Fruit fly (Drosophila melanogaster): ENCODE data around the gene dgt4.

dgt4 gene

DNA sequence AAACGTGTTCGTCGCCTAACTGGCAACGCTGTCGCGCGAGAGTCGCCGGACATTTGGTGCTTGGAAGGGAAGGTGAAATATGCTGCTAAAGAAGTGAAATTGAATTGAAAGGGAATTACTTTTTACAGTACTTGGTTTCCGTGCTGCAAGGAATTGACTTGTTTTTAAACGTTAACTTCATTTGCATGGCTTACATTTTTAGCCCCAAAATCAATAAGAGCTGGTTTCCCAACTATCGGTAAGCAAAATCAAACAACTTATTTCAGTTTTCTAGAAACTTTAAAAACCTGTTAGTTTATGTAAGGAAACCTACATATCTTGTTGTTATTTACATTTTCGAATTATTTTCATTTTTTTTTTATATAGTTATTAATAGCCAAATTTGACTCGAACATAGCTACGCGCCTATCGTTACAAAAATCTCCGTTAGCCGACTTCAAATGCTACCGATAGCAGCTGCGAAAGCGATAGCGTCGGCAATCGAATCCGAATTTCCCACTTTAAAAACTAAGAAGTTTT lies at the start of gene dgt4, which contains the start of gene Nsun2 (continued):
- TF ChIP-seq CG2712 (tag; optimal IDR thresholded peaks at IDR 0.05) (peak; percentile 15), CG12391 (tag; optimal IDR thresholded peaks at IDR 0.05) (peak; percentile 21), CG10959 (GFP tag; IDR thresholded peaks at IDR 0.05) (no peak), D19B (GFP tag; optimal IDR thresholded peaks at IDR 0.05) (no peak), tin (GFP tag; optimal IDR thresholded peaks at IDR 0.05) (peak; percentile 4), Dref (GFP tag; IDR thresholded peaks at IDR 0.05) (peak; percentile 64), mirr (GFP tag; optimal IDR thresholded peaks at IDR 0.05) (no peak), CG6765 (GFP tag; optimal IDR thresholded peaks at IDR 0.05) (no peak), ftz-f1 (GFP tag; optimal IDR thresholded peaks at IDR 0.05) (no peak), NK7.1 (GFP tag; optimal IDR thresholded peaks at IDR 0.05) (no peak), sens-2 (GFP tag; IDR thresholded peaks at IDR 0.05) (no peak), repo (GFP tag; optimal IDR thresholded peaks at IDR 0.05) (no peak), corto (GFP tag; optimal IDR thresholded peaks at IDR 0.05) (no peak), CG10543 (GFP tag; optimal IDR thresholded peaks at IDR 0.05) (no peak), D (optimal IDR thresholded peaks at IDR 0.05) (no peak), D (GFP tag; optimal IDR thresholded peaks at IDR 0.05) (no peak), croc (GFP tag; conservative IDR thresholded peaks at IDR 0.05) (no peak), hkb (optimal IDR thresholded peaks at IDR 0.05) (no peak), hkb (GFP tag; IDR thresholded peaks at IDR 0.05) (no peak), slbo (GFP tag; IDR thresholded peaks at IDR 0.05) (peak; percentile 33; the same call in 1 of the 2 replicates), lilli (GFP tag; optimal IDR thresholded peaks at IDR 0.05) (peak; percentile 36), CG14965 (GFP tag; optimal IDR thresholded peaks at IDR 0.05; ENCODE audit: borderline replicate concordance) (no peak), MBD-R2 (GFP tag; IDR thresholded peaks at IDR 0.05) (no peak), Hr39 (optimal IDR thresholded peaks at IDR 0.05) (no peak), aop (GFP tag; IDR thresholded peaks at IDR 0.05) (no peak), Stat92E (GFP tag; optimal IDR thresholded peaks at IDR 0.05) (no peak), CG16815 (GFP tag; optimal IDR thresholded peaks at IDR 0.05) (no peak), cad (GFP tag; optimal IDR thresholded peaks at IDR 0.05) (no peak), CG17912 (GFP tag; optimal IDR thresholded peaks at IDR 0.05) (no peak), CG7786 (GFP tag; optimal IDR thresholded peaks at IDR 0.05) (no peak), Ravus (GFP tag; IDR thresholded peaks at IDR 0.05) (no peak), CG12659 (GFP tag; optimal IDR thresholded peaks at IDR 0.05) (peak; percentile 32), CG43689 (GFP tag; IDR thresholded peaks at IDR 0.05) (no peak), lola (GFP tag; optimal IDR thresholded peaks at IDR 0.05) (peak in 1 of 3 experiments; percentile 18), PHDP (tag; optimal IDR thresholded peaks at IDR 0.05) (no peak), CG10321 (GFP tag; IDR thresholded peaks at IDR 0.05) (no peak), CG10209 (GFP tag; optimal IDR thresholded peaks at IDR 0.05) (no peak), Eip74EF (GFP tag; optimal IDR thresholded peaks at IDR 0.05) (no peak), Ets97D (GFP tag; optimal IDR thresholded peaks at IDR 0.05) (peak; percentile 11), CG6654 (GFP tag; optimal IDR thresholded peaks at IDR 0.05) (no peak), abd-A (tag; optimal IDR thresholded peaks at IDR 0.05) (no peak), CG2116 (GFP tag; optimal IDR thresholded peaks at IDR 0.05) (peak; percentile 54), CG18764 (GFP tag; optimal IDR thresholded peaks at IDR 0.05) (no peak), dmrt11E (tag; optimal IDR thresholded peaks at IDR 0.05) (no peak), Hr51 (GFP tag; optimal IDR thresholded peaks at IDR 0.05) (no peak), CG14014 (GFP tag; IDR thresholded peaks at IDR 0.05) (no peak), gem (tag; optimal IDR thresholded peaks at IDR 0.05) (no peak), CG9727 (GFP tag; optimal IDR thresholded peaks at IDR 0.05) (peak; percentile 18), Ssrp (tag; optimal IDR thresholded peaks at IDR 0.05) (no peak), NFAT (GFP tag; IDR thresholded peaks at IDR 0.05) (no peak), CG4854 (GFP tag; optimal IDR thresholded peaks at IDR 0.05) (no peak)

Data from whole organism, embryonic.